Fruit fly (Drosophila melanogaster) ovary, adult (tissue): Measurements from ENCODE around the gene CG6073.

Source experiments
- CG17801 ChIP-seq: fragments of 200-800 bp; optimal IDR thresholded peaks from 2 replicates; lab custom pipeline; 2019; ENCODE audit warnings: missing biosample characterization, mild to moderate bottlenecking, missing genetic modification characterization, moderate library complexity; ENCODE audit not compliant: partially characterized antibody

Gene CG6073

dm6 chr3R:26188708-26189107, at the start of gene CG6073:
Gene CG6073, minus strand, starts transcription at chr3R:26188807.
- TF ChIP-seq CG17801 (GFP tag; lab: Kevin White, UChicago) = no peak

dm6 chr3R:26237496-26237895, 48.9 kb upstream of the CG6073 start:
- TF ChIP-seq CG17801 (GFP tag; lab: Kevin White, UChicago) = no peak

- no peak for TF ChIP-seq CG17801 (GFP tag; lab: Kevin White, UChicago)
Measured at dm6 chr3R:26235034-26235433, 46.4 kb upstream of the CG6073 start.

- peak; percentile 52 for TF ChIP-seq CG17801 (GFP tag; lab: Kevin White, UChicago)
Measured at dm6 chr3R:26230016-26230415, 41.4 kb upstream of the CG6073 start, which contains the start of gene CG12290. Gene CG12290, plus strand, starts transcription at chr3R:26230248.

- TF ChIP-seq CG17801 (GFP tag; lab: Kevin White, UChicago) = no peak
Measured at dm6 chr3R:26228026-26228635, 39.5 kb upstream of the CG6073 start.

dm6 chr3R:26226506-26227277, 38.1 kb upstream of the CG6073 start:
- no peak for TF ChIP-seq CG17801 (GFP tag; lab: Kevin White, UChicago)

dm6 chr3R:26222123-26222651, 33.6 kb upstream of the CG6073 start:
- TF ChIP-seq CG17801 (GFP tag; lab: Kevin White, UChicago) = no peak

dm6 chr3R:26214301-26214700, 25.7 kb upstream of the CG6073 start:
- peak; percentile 12 for TF ChIP-seq CG17801 (GFP tag; lab: Kevin White, UChicago)

- no peak for TF ChIP-seq CG17801 (GFP tag; lab: Kevin White, UChicago)
Measured at dm6 chr3R:26212935-26213334, 24.3 kb upstream of the CG6073 start.

- no peak for TF ChIP-seq CG17801 (GFP tag; lab: Kevin White, UChicago)
Measured at dm6 chr3R:26194933-26195452, 6.4 kb upstream of the CG6073 start.

dm6 chr3R:26192270-26192669, 3.7 kb upstream of the CG6073 start:
- TF ChIP-seq CG17801 (GFP tag; lab: Kevin White, UChicago) = no peak

dm6 chr3R:26191105-26191504, 2.5 kb upstream of the CG6073 start, which contains the start of gene CG34129:
Gene CG34129, minus strand, starts transcription at chr3R:26191205.
- no peak for TF ChIP-seq CG17801 (GFP tag; lab: Kevin White, UChicago)

dm6 chr3R:26189877-26190276, 1.3 kb upstream of the CG6073 start, which contains the start of gene CG34130:
Gene CG34130, minus strand, starts transcription at chr3R:26189977.
- TF ChIP-seq CG17801 (GFP tag; lab: Kevin White, UChicago) = no peak

- no peak for TF ChIP-seq CG17801 (GFP tag; lab: Kevin White, UChicago)
Measured at dm6 chr3R:26185201-26185688, 3.4 kb downstream of the CG6073 start, which contains the start of gene CG31086. Gene CG31086, plus strand, starts transcription at chr3R:26185251.

- no peak for TF ChIP-seq CG17801 (GFP tag; lab: Kevin White, UChicago)
Measured at dm6 chr3R:26181991-26182390, 6.6 kb downstream of the CG6073 start.
